Worm (Caenorhabditis elegans) whole organism, mixed stage, embryonic: ENCODE data around the gene ZK1010.5.

Experiments
- M03D4.4 ChIP-seq: sonication (generic microtip); optimal IDR thresholded peaks from 2 replicates; lab custom pipeline; 2017; ENCODE audit warnings: mild to moderate bottlenecking, missing genetic modification characterization, missing compliant biosample characterization
- blmp-1 ChIP-seq: fragments of 150-350 bp; optimal IDR thresholded peaks from 2 replicates; lab custom pipeline; 2014; ENCODE audit warnings: missing biosample characterization, missing genetic modification characterization
- ceh-39 ChIP-seq: fragments of 150-350 bp; optimal IDR thresholded peaks from 2 replicates; lab custom pipeline; 2014; ENCODE audit warnings: missing biosample characterization, missing genetic modification characterization
- ceh-83 ChIP-seq: fragments of 200-800 bp; sonication (Bioruptor generic); optimal IDR thresholded peaks from 2 replicates; lab custom pipeline; 2018; ENCODE audit warnings: mild to moderate bottlenecking, missing genetic modification characterization, missing compliant biosample characterization
- ces-1 ChIP-seq: fragments of 150-350 bp; optimal IDR thresholded peaks from 2 replicates; lab custom pipeline; 2014; ENCODE audit warnings: missing biosample characterization, missing genetic modification reagents, missing genetic modification characterization
- cnd-1 ChIP-seq: fragments of 200-800 bp; sonication (Bioruptor generic); optimal IDR thresholded peaks from 2 replicates; lab custom pipeline; 2018; ENCODE audit warnings: mild to moderate bottlenecking, missing genetic modification characterization, missing compliant biosample characterization
- drap-1 ChIP-seq: fragments of 200-800 bp; sonication (Bioruptor generic); optimal IDR thresholded peaks from 3 replicates; lab custom pipeline; 2018; ENCODE audit warnings: mild to moderate bottlenecking, missing genetic modification characterization, missing compliant biosample characterization
- elt-1 ChIP-seq: sonication (generic microtip); optimal IDR thresholded peaks from 2 replicates; lab custom pipeline; 2017; ENCODE audit warnings: missing genetic modification characterization, mild to moderate bottlenecking, missing compliant biosample characterization, antibody characterized with exemption, moderate library complexity, borderline replicate concordance; ENCODE audit not compliant: insufficient read depth
- flh-1 ChIP-seq: fragments of 200-800 bp; sonication (Bioruptor generic); optimal IDR thresholded peaks from 2 replicates; lab custom pipeline; 2018; ENCODE audit warnings: mild to moderate bottlenecking, missing genetic modification characterization, moderate library complexity, missing compliant biosample characterization
- hlh-1 ChIP-seq: fragments of 150-350 bp; optimal IDR thresholded peaks from 2 replicates; lab custom pipeline; 2014; ENCODE audit warnings: missing biosample characterization, missing genetic modification reagents, missing genetic modification characterization
- lin-13 ChIP-seq: fragments of 150-350 bp; optimal IDR thresholded peaks from 2 replicates; lab custom pipeline; 2014; ENCODE audit warnings: missing biosample characterization, missing genetic modification characterization
- lin-32 ChIP-seq: fragments of 200-800 bp; sonication (Bioruptor generic); optimal IDR thresholded peaks from 2 replicates; lab custom pipeline; 2018; ENCODE audit warnings: mild to moderate bottlenecking, missing genetic modification characterization, missing compliant biosample characterization
- lsy-2 ChIP-seq: fragments of 150-350 bp; optimal IDR thresholded peaks from 2 replicates; lab custom pipeline; 2014; ENCODE audit warnings: missing biosample characterization, missing genetic modification characterization
- mab-5 ChIP-seq: fragments of 150-350 bp; optimal IDR thresholded peaks from 2 replicates; lab custom pipeline; 2014; ENCODE audit warnings: missing biosample characterization, missing genetic modification characterization
- nhr-12 ChIP-seq: fragments of 150-350 bp; optimal IDR thresholded peaks from 2 replicates; lab custom pipeline; 2014; ENCODE audit warnings: missing biosample characterization, missing genetic modification characterization
- nhr-2 ChIP-seq: fragments of 150-350 bp; optimal IDR thresholded peaks from 2 replicates; lab custom pipeline; 2014; ENCODE audit warnings: missing biosample characterization, missing genetic modification characterization
- nhr-237 ChIP-seq: fragments of 150-350 bp; optimal IDR thresholded peaks from 2 replicates; lab custom pipeline; 2014; ENCODE audit warnings: missing biosample characterization, missing genetic modification characterization
- nhr-28 ChIP-seq: fragments of 150-350 bp; optimal IDR thresholded peaks from 2 replicates; lab custom pipeline; 2014; ENCODE audit warnings: missing biosample characterization, missing genetic modification characterization
- pha-4 ChIP-seq: fragments of 150-350 bp; optimal IDR thresholded peaks from 2 replicates; lab custom pipeline; 2018; ENCODE audit warnings: missing biosample characterization, missing genetic modification reagents, missing genetic modification characterization
- sem-2 ChIP-seq: fragments of 200-800 bp; sonication (Bioruptor generic); optimal IDR thresholded peaks from 2 replicates; lab custom pipeline; 2018; ENCODE audit warnings: mild to moderate bottlenecking, missing genetic modification characterization, missing compliant biosample characterization
- snpc-4 ChIP-seq: fragments of 150-350 bp; optimal IDR thresholded peaks from 2 replicates; lab custom pipeline; 2014; ENCODE audit warnings: missing biosample characterization, missing genetic modification characterization
- sptf-1 ChIP-seq: sonication (generic microtip); optimal IDR thresholded peaks from 2 replicates; lab custom pipeline; 2017; ENCODE audit warnings: mild to moderate bottlenecking, missing genetic modification characterization, moderate library complexity, missing compliant biosample characterization
- tbx-8 ChIP-seq: fragments of 200-800 bp; sonication (Bioruptor generic); optimal IDR thresholded peaks from 2 replicates; lab custom pipeline; 2018; ENCODE audit warnings: mild to moderate bottlenecking, missing genetic modification characterization, moderate library complexity, missing compliant biosample characterization
- unc-120 ChIP-seq: sonication (generic microtip); optimal IDR thresholded peaks from 2 replicates; lab custom pipeline; 2017; ENCODE audit warnings: missing genetic modification characterization, missing compliant biosample characterization; ENCODE audit not compliant: poor library complexity, severe bottlenecking
- unc-62 ChIP-seq: fragments of 150-350 bp; optimal IDR thresholded peaks from 2 replicates; lab custom pipeline; 2014; ENCODE audit warnings: missing biosample characterization, missing genetic modification reagents, missing genetic modification characterization
- zip-8 ChIP-seq: fragments of 150-350 bp; optimal IDR thresholded peaks from 2 replicates; lab custom pipeline; 2014; ENCODE audit warnings: missing biosample characterization, missing genetic modification characterization
- ztf-11 ChIP-seq: fragments of 150-350 bp; optimal IDR thresholded peaks from 2 replicates; lab custom pipeline; 2014; ENCODE audit warnings: missing biosample characterization, missing genetic modification characterization

Gene ZK1010.5

DNA sequence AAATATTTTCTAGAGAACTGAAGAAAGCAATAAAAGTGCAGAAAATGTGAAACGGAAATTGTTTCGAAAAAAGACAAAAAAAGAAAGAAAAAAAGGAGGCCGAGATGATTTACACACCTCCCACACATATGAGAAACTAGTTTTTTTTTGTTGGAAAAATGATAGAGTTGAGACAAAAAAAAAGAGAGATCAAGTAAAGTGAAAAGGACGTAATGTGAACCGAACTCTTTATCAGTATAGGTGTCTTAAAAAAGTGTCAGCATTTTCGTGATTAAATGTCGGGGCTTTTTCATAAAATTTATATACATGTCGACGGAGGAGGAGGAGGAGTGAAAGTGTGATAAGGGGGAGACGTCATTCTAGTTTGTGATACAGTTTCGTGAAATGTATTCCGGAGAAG, 28.0 kb downstream of the ZK1010.5 start:
- no peak for TF ChIP-seq lin-32
- TF ChIP-seq zip-8 (tag; lab: Kevin White, UChicago): no peak
- TF ChIP-seq lin-13 (tag; lab: Kevin White, UChicago): no peak

DNA sequence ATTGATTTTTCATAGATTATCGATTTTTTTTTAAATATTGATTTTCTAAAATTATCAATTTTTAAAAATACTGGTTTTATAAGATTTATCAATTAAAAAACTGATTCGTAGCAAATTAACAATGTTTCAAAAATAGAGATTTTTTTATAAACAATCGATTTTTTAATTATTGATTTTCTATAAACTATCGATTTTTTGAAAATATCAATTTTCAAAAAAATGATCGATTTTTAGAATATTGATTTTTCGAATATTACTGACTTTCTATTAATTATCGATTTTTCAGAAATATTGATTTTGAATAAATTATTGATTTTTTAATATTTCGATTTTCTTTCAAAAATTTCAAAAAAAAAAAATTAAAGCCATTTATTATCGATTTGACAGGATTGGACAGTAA, 34.7 kb downstream of the ZK1010.5 start:
- TF ChIP-seq ces-1 (GFP tag; lab: Kevin White, UChicago): peak; percentile 20
- TF ChIP-seq pha-4 (tag; lab: Kevin White, UChicago): no peak
- no peak for TF ChIP-seq snpc-4 (tag; lab: Kevin White, UChicago)

DNA sequence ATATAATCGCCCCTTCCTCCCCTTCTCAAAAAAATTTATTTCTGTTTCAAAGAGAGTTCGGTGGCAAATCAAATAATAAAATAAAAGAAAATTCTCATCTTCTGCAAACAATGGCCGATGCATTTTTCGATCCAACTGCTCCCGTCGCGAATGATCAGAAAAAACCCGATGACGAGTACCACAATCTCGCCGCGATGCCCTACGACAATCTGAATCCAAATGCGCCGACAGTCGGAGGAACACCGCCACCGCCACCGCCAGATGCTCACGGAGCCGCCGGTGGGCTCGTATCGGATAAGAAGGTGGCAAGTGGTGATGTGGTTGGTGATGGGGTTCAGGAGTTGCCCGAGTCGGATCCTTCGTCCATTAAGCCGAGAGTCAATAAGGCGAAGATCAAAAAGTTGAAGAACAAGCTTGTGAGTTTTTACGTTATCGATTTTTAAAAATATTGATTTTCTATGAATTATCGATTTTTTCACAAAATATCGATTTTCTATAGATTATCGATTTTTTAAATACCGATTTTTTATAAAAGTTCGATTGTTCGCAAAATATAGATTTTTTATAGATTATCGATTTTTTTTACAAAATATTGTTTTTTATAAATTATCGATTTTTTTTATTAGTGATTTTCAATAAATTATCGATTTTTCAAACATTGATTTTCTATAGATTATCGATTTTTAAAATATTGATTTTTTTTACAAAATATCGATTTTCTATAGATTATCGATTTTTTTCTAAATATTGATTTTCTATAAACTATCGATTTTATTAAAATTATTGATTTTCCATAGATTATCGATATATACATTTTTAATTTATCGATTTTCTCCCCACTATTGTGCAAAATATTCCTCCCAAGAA, 35.7 kb downstream of the ZK1010.5 start, which contains the start of gene Y39E4A.1:
Y39E4A.1 (plus strand) TSS at position 51 of the 867 bp plus-strand sequence.
- no peak for TF ChIP-seq tbx-8 (GFP tag; lab: Kevin White, UChicago)
- no peak for TF ChIP-seq flh-1
- no peak for TF ChIP-seq elt-1 (tag; lab: Kevin White, UChicago)
- no peak for TF ChIP-seq mab-5 (tag; lab: Kevin White, UChicago)
- TF ChIP-seq ceh-39: no peak
- TF ChIP-seq ces-1 (GFP tag; lab: Kevin White, UChicago): no peak

DNA sequence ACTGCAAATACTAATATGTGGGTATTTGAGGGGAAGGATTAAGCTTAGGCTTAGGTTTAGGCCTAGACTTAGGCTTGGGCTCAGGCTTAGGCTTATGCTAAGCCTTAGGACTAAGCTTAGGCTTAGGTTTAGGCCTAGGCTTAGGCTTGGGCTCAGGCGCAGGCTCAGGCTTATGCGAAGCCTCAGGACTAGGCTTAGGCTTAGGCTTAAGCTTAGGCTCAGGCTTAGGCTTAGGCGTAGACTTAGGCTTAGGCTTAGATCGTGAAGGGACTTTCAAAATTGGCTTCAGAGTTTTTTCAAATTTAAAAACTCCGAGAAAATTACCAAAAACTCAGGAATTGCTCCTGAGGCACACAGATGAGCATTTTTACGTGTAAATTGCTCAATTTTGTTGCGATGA, 42.2 kb downstream of the ZK1010.5 start:
- TF ChIP-seq nhr-2 (no peak), ceh-83 (GFP tag; lab: Kevin White, UChicago) (no peak), blmp-1 (no peak), tbx-8 (GFP tag; lab: Kevin White, UChicago) (no peak), drap-1 (no peak), unc-120 (tag; lab: Kevin White, UChicago) (no peak), M03D4.4 (tag; lab: Kevin White, UChicago) (no peak)

DNA sequence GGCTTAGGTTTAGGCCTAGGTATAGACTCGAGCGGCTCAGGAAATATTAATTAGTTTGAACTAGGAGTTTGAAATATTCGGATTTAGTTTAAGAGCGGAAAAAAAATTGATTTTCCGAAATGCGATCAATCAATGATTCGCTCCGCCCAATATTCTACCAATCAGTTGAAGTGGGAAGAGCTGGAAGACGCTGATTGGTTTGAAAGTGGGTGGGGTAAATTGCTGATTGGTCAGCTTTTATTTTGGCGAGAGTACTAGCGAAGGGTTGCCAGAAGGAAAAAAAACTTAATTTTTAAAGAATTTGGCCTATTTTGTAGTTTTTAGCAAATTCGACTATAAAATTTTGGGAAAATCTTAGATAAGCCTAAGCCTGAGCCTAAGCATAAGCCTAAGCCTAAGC, 43.3 kb downstream of the ZK1010.5 start:
- TF ChIP-seq ztf-11: no peak
- TF ChIP-seq flh-1: no peak
- no peak for TF ChIP-seq mab-5 (tag; lab: Kevin White, UChicago)
- no peak for TF ChIP-seq tbx-8 (GFP tag; lab: Kevin White, UChicago)
- TF ChIP-seq M03D4.4 (tag; lab: Kevin White, UChicago): no peak
- TF ChIP-seq nhr-237 (tag; lab: Kevin White, UChicago): no peak
- no peak for TF ChIP-seq hlh-1
- TF ChIP-seq blmp-1: no peak
- TF ChIP-seq lin-32: no peak
- TF ChIP-seq sptf-1 (tag; lab: Kevin White, UChicago): no peak
- no peak for TF ChIP-seq cnd-1
- TF ChIP-seq drap-1: no peak
- TF ChIP-seq sem-2 (GFP tag; lab: Kevin White, UChicago): no peak
- no peak for TF ChIP-seq lin-13 (tag; lab: Kevin White, UChicago)
- TF ChIP-seq lsy-2: no peak
- TF ChIP-seq unc-120 (tag; lab: Kevin White, UChicago): no peak
- no peak for TF ChIP-seq nhr-12 (tag; lab: Kevin White, UChicago)
- TF ChIP-seq unc-62: no peak

DNA sequence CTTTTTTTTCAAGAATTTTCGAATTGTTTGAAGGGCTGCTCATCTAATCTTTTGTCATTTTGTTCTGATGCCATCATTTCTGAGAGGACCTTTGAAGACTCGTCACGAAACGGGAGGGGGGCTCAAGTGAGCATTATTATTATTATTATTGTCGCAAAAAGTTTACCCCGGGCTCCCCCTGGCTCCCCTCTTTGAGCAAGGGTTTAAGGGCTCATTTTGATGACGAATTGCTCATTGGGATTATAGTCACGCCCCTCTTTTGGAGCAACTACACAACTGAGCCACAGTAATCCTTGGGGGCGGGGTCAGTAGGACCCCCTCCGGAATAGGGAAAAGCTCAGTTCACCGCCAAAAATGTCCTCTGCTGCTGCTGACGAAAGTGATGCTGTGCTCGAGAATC, 45.0 kb downstream of the ZK1010.5 start, which contains the start of gene unc-25:
unc-25 (plus strand) TSS at position 345 of the 400 bp plus-strand sequence.
- TF ChIP-seq unc-120 (tag; lab: Kevin White, UChicago) (no peak), lsy-2 (no peak), nhr-28 (tag; lab: Kevin White, UChicago) (no peak)
- TF ChIP-seq, all 35 proteins: peak for 0
